Fruit fly (Drosophila melanogaster) whole organism, embryonic: ENCODE data around the gene Tgt.

Source experiments
- Ada2b ChIP-seq: fragments of 200-800 bp; sonication (Bioruptor generic); IDR thresholded peaks from 2 replicates; pipeline ENCODE4 v1.3.6; 2022; ENCODE audit warnings: missing biosample characterization, missing genetic modification characterization
- Aef1 ChIP-seq: fragments of 200-800 bp; sonication (Bioruptor generic); IDR thresholded peaks from 3 replicates; pipeline ENCODE4 v1.3.6; 2022; ENCODE audit warnings: missing biosample characterization, missing genetic modification characterization
- Antp ChIP-seq: fragments of 200-800 bp; sonication (Bioruptor generic); optimal IDR thresholded peaks from 3 replicates; lab custom pipeline; 2016; ENCODE audit warnings: missing biosample characterization, missing genetic modification characterization
- Atf-2 ChIP-seq: fragments of 200-800 bp; sonication (Bioruptor generic); optimal IDR thresholded peaks from 2 replicates; lab custom pipeline; 2016; ENCODE audit warnings: missing biosample characterization, missing genetic modification characterization
- Atf3 ChIP-seq: fragments of 200-800 bp; sonication (Bioruptor generic); optimal IDR thresholded peaks from 3 replicates; lab custom pipeline; 2016; ENCODE audit warnings: missing biosample characterization, missing genetic modification characterization
- Bteb2 ChIP-seq: fragments of 200-800 bp; sonication (Bioruptor generic); optimal IDR thresholded peaks from 2 replicates; lab custom pipeline; 2016; ENCODE audit warnings: missing biosample characterization, missing genetic modification characterization
- CG10431 ChIP-seq: fragments of 200-800 bp; sonication (Bioruptor generic); optimal IDR thresholded peaks from 3 replicates; lab custom pipeline; 2018; ENCODE audit warnings: missing biosample characterization, mild to moderate bottlenecking, missing genetic modification characterization
- CG11398 ChIP-seq: fragments of 200-800 bp; sonication (Bioruptor generic); optimal IDR thresholded peaks from 2 replicates; lab custom pipeline; 2016; ENCODE audit warnings: missing biosample characterization, missing genetic modification characterization
- CG12219 ChIP-seq: fragments of 200-800 bp; sonication (Bioruptor generic); optimal IDR thresholded peaks from 3 replicates; lab custom pipeline; 2018; ENCODE audit warnings: missing biosample characterization, mild to moderate bottlenecking, missing genetic modification characterization
- CG12299 ChIP-seq: fragments of 200-800 bp; sonication (Bioruptor generic); optimal IDR thresholded peaks from 2 replicates; lab custom pipeline; 2018; ENCODE audit warnings: missing biosample characterization, mild to moderate bottlenecking, missing genetic modification characterization
- CG16813 ChIP-seq: fragments of 200-800 bp; sonication (Bioruptor generic); IDR thresholded peaks from 3 replicates; pipeline ENCODE4 v1.3.6; 2022; ENCODE audit warnings: missing biosample characterization, missing genetic modification characterization; ENCODE audit not compliant: partially characterized antibody
- CG31388 ChIP-seq: fragments of 200-800 bp; sonication (Bioruptor generic); optimal IDR thresholded peaks from 2 replicates; lab custom pipeline; 2016; ENCODE audit warnings: missing biosample characterization, missing genetic modification characterization
- CG31441 ChIP-seq: fragments of 200-800 bp; sonication (Bioruptor generic); IDR thresholded peaks from 2 replicates; pipeline ENCODE4 v1.3.6; 2022; ENCODE audit warnings: missing biosample characterization, missing genetic modification characterization
- CG32767 ChIP-seq: fragments of 200-800 bp; sonication (Bioruptor generic); IDR thresholded peaks from 2 replicates; pipeline ENCODE4 v1.3.6; 2022; ENCODE audit warnings: missing biosample characterization, missing genetic modification characterization
- CG34224 ChIP-seq: fragments of 200-800 bp; sonication (Bioruptor generic); IDR thresholded peaks from 3 replicates; pipeline ENCODE4 v1.3.6; 2022; ENCODE audit warnings: missing biosample characterization, missing genetic modification characterization; ENCODE audit not compliant: partially characterized antibody
- CG4424 ChIP-seq: fragments of 200-800 bp; sonication (Bioruptor generic); optimal IDR thresholded peaks from 3 replicates; lab custom pipeline; 2016; ENCODE audit warnings: missing biosample characterization, missing genetic modification characterization
- CG4617 ChIP-seq: fragments of 200-800 bp; sonication (Bioruptor generic); optimal IDR thresholded peaks from 3 replicates; lab custom pipeline; 2016; ENCODE audit warnings: missing biosample characterization, missing genetic modification characterization, borderline replicate concordance
- CG7928 ChIP-seq: fragments of 200-800 bp; sonication (Bioruptor generic); optimal IDR thresholded peaks from 2 replicates; lab custom pipeline; 2017; ENCODE audit warnings: missing biosample characterization, mild to moderate bottlenecking, missing genetic modification characterization
- CG7963 ChIP-seq: fragments of 200-800 bp; sonication (Bioruptor generic); IDR thresholded peaks from 3 replicates; pipeline ENCODE4 v1.3.6; 2022; ENCODE audit warnings: missing biosample characterization, missing genetic modification characterization; ENCODE audit not compliant: partially characterized antibody
- CG8281 ChIP-seq: fragments of 200-800 bp; sonication (Bioruptor generic); optimal IDR thresholded peaks from 2 replicates; lab custom pipeline; 2018; ENCODE audit warnings: missing biosample characterization, mild to moderate bottlenecking, missing genetic modification characterization, moderate library complexity
- CTCF ChIP-seq: fragments of 200-800 bp; sonication (Bioruptor generic); optimal IDR thresholded peaks from 2 replicates; lab custom pipeline; 2017; ENCODE audit warnings: missing biosample characterization, mild to moderate bottlenecking, missing genetic modification characterization, moderate library complexity
- D ChIP-seq, 2 experiments: fragments of 200-800 bp in 1 of 2; fragments of >200 bp in 1 of 2; sonication (Bioruptor generic) in 1 of 2; optimal IDR thresholded peaks; 2 replicates in 1 of 2; 3 replicates in 1 of 2; lab custom pipeline; 2017; ENCODE audit warnings: mild to moderate bottlenecking in 1 of 2, missing biosample characterization in 1 of 2, missing genetic modification characterization in 1 of 2, missing genetic modification reagents in 1 of 2
- D19A ChIP-seq: fragments of 200-800 bp; optimal IDR thresholded peaks from 3 replicates; lab custom pipeline; 2019; ENCODE audit warnings: missing biosample characterization, mild to moderate bottlenecking, missing genetic modification characterization, moderate library complexity
- Dfd ChIP-seq, 2 experiments: fragments of >200 bp; optimal IDR thresholded peaks; 2 replicates each; lab custom pipeline; 2017; ENCODE audit warnings: missing biosample characterization in 2 of 2, missing genetic modification characterization in 2 of 2
- Dref ChIP-seq: fragments of 200-800 bp; sonication (Bioruptor generic); IDR thresholded peaks from 2 replicates; pipeline ENCODE4 v1.3.6; 2022; ENCODE audit warnings: missing biosample characterization, missing genetic modification characterization
- Drgx ChIP-seq: fragments of 200-800 bp; sonication (Bioruptor generic); IDR thresholded peaks from 2 replicates; pipeline ENCODE4 v1.3.6; 2022; ENCODE audit warnings: missing biosample characterization, missing genetic modification characterization
- E2f1 ChIP-seq: fragments of 200-800 bp; sonication (Bioruptor generic); IDR thresholded peaks from 2 replicates; pipeline ENCODE4 v1.3.6; 2022; ENCODE audit warnings: missing biosample characterization, missing genetic modification characterization
- Fer2 ChIP-seq: fragments of 200-800 bp; sonication (Bioruptor generic); optimal IDR thresholded peaks from 2 replicates; lab custom pipeline; 2018; ENCODE audit warnings: missing biosample characterization, mild to moderate bottlenecking, missing genetic modification characterization, moderate library complexity
- H2.0 ChIP-seq: fragments of 200-800 bp; sonication (Bioruptor generic); IDR thresholded peaks from 2 replicates; pipeline ENCODE4 v1.3.6; 2022; ENCODE audit warnings: missing biosample characterization, missing genetic modification characterization
- Hr51 ChIP-seq, 2 experiments: fragments of 200-800 bp; sonication (Bioruptor generic); optimal IDR thresholded peaks; 2 replicates in 1 of 2; 3 replicates in 1 of 2; lab custom pipeline; 2016 to 2018; ENCODE audit warnings: missing biosample characterization in 2 of 2, missing genetic modification characterization in 2 of 2, mild to moderate bottlenecking in 1 of 2, moderate library complexity in 1 of 2
- Lim3 ChIP-seq: fragments of 200-800 bp; sonication (Bioruptor generic); IDR thresholded peaks from 2 replicates; pipeline ENCODE4 v1.3.6; 2022; ENCODE audit warnings: missing biosample characterization, missing genetic modification characterization
- NfI ChIP-seq: fragments of 200-800 bp; sonication (Bioruptor generic); optimal IDR thresholded peaks from 3 replicates; lab custom pipeline; 2018; ENCODE audit warnings: missing biosample characterization, mild to moderate bottlenecking, missing genetic modification characterization, moderate library complexity
- Side ChIP-seq: fragments of 200-800 bp; sonication (Bioruptor generic); optimal IDR thresholded peaks from 2 replicates; lab custom pipeline; 2016; ENCODE audit warnings: missing biosample characterization, missing genetic modification characterization
- Six4 ChIP-seq: fragments of 200-800 bp; sonication (Bioruptor generic); optimal IDR thresholded peaks from 2 replicates; lab custom pipeline; 2016; ENCODE audit warnings: missing biosample characterization, missing genetic modification characterization
- Sox100B ChIP-seq: fragments of 200-800 bp; sonication (Bioruptor generic); optimal IDR thresholded peaks from 3 replicates; lab custom pipeline; 2018; ENCODE audit warnings: missing biosample characterization, mild to moderate bottlenecking, missing genetic modification characterization
- Sox102F ChIP-seq: fragments of 200-800 bp; sonication (Bioruptor generic); optimal IDR thresholded peaks from 2 replicates; lab custom pipeline; 2018; ENCODE audit warnings: missing biosample characterization, mild to moderate bottlenecking, missing genetic modification characterization, moderate library complexity
- abd-A ChIP-seq: fragments of 200-800 bp; sonication (Bioruptor generic); optimal IDR thresholded peaks from 3 replicates; lab custom pipeline; 2019; ENCODE audit warnings: missing biosample characterization, mild to moderate bottlenecking, missing genetic modification characterization, moderate library complexity
- ac ChIP-seq: fragments of 200-800 bp; sonication (Bioruptor generic); optimal IDR thresholded peaks from 3 replicates; lab custom pipeline; 2017; ENCODE audit warnings: missing biosample characterization, mild to moderate bottlenecking, missing genetic modification characterization
- ash1 ChIP-seq: fragments of 200-800 bp; sonication (Bioruptor generic); optimal IDR thresholded peaks from 2 replicates; lab custom pipeline; 2018; ENCODE audit warnings: missing biosample characterization, mild to moderate bottlenecking, missing genetic modification characterization
- en ChIP-seq: fragments of 200-800 bp; sonication (Bioruptor generic); optimal IDR thresholded peaks from 2 replicates; lab custom pipeline; 2016; ENCODE audit warnings: missing biosample characterization, missing genetic modification characterization
- gro ChIP-seq: fragments of 200-800 bp; sonication (Bioruptor generic); optimal IDR thresholded peaks from 2 replicates; lab custom pipeline; 2016; ENCODE audit warnings: missing biosample characterization, missing genetic modification characterization
- her ChIP-seq: fragments of 200-800 bp; sonication (Bioruptor generic); optimal IDR thresholded peaks from 2 replicates; lab custom pipeline; 2016; ENCODE audit warnings: missing biosample characterization, missing genetic modification characterization
- ind ChIP-seq: fragments of 200-800 bp; sonication (Bioruptor generic); optimal IDR thresholded peaks from 3 replicates; lab custom pipeline; 2016; ENCODE audit warnings: missing biosample characterization, missing genetic modification characterization
- lab ChIP-seq: fragments of 200-800 bp; sonication (Bioruptor generic); optimal IDR thresholded peaks from 3 replicates; lab custom pipeline; 2017; ENCODE audit warnings: missing biosample characterization, missing genetic modification characterization, mild to moderate bottlenecking, moderate library complexity, missing genetic modification reagents
- pan ChIP-seq, 4 experiments: fragments of >200 bp in 3 of 4; fragments of 200-800 bp in 1 of 4; sonication (Bioruptor generic) in 1 of 4; optimal IDR thresholded peaks in 3 of 4; IDR thresholded peaks in 1 of 4; 2 replicates each; pipeline versions ENCODE4 v1.3.6 to Lab custom; 2017 to 2022; ENCODE audit warnings: missing biosample characterization in 2 of 4, missing genetic modification characterization in 2 of 4, mixed read lengths in 1 of 4
- pfk ChIP-seq: fragments of 200-800 bp; sonication (Bioruptor generic); optimal IDR thresholded peaks from 2 replicates; lab custom pipeline; 2018; ENCODE audit warnings: missing biosample characterization, mild to moderate bottlenecking, missing genetic modification characterization, moderate library complexity
- pros ChIP-seq: fragments of 200-800 bp; sonication (Bioruptor generic); optimal IDR thresholded peaks from 3 replicates; lab custom pipeline; 2019; ENCODE audit warnings: missing biosample characterization, mild to moderate bottlenecking, missing genetic modification characterization, moderate library complexity
- psq ChIP-seq: fragments of 200-800 bp; sonication (Bioruptor generic); optimal IDR thresholded peaks from 2 replicates; lab custom pipeline; 2017; ENCODE audit warnings: missing biosample characterization, missing genetic modification characterization
- sob ChIP-seq: fragments of 200-800 bp; sonication (Bioruptor generic); IDR thresholded peaks from 2 replicates; pipeline ENCODE4 v1.3.6; 2022; ENCODE audit warnings: missing biosample characterization, missing genetic modification characterization
- unc-4 ChIP-seq: fragments of 200-800 bp; sonication (Bioruptor generic); IDR thresholded peaks from 2 replicates; pipeline ENCODE4 v1.3.6; 2022; ENCODE audit warnings: missing biosample characterization, missing genetic modification characterization; ENCODE audit not compliant: partially characterized antibody

Tgt gene

DNA sequence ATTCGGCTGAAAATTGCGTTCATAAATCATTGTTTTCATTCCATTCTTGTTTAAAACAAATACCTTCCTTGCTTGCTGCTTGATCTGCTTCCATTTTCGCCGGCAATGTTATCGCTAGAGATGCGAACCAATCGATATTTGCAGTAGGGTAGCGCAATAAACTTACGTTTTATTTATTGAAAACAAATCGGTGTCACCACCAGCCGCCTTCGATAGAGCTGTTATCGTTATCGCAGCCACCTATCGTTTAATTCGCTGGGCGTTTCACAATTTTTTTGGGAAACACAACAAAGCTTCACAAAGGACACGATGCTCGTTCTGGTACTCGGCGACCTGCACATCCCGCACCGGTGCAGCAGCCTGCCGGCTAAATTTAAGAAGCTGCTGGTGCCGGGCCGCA, 33.3 kb upstream of the Tgt start, which contains the start of the genes Tfb4 and Vps29 (continued):
- TF ChIP-seq H2.0 (GFP tag; lab: Robert Waterston, UW) (peak; percentile 46; the same call in 1 of the 2 replicates), unc-4 (GFP tag; lab: Robert Waterston, UW) (peak; percentile 86), Dfd (GFP tag; optimal IDR thresholded peaks at IDR 0.05; lab: Kevin White, UChicago) (no peak), Aef1 (GFP tag; lab: Robert Waterston, UW) (peak; percentile 24; the same call in 1 of the 3 replicates), Atf-2 (GFP tag; lab: Kevin White, UChicago) (no peak), Atf3 (no peak), en (GFP tag; lab: Kevin White, UChicago) (no peak), pan (optimal IDR thresholded peaks at IDR 0.05; lab: Kevin White, UChicago) (no peak), pan (GFP tag; optimal IDR thresholded peaks at IDR 0.05 in 1 of 2, IDR thresholded peaks at IDR 0.05 in 1 of 2) (peak in 1 of 2 experiments; percentile 52), CG32767 (GFP tag; lab: Robert Waterston, UW) (no peak), Lim3 (no peak), CG4424 (GFP tag; lab: Kevin White, UChicago) (no peak), CG12299 (tag; lab: Kevin White, UChicago) (no peak), CTCF (GFP tag; lab: Kevin White, UChicago) (no peak), CG12219 (GFP tag; lab: Kevin White, UChicago) (no peak), ash1 (GFP tag; lab: Kevin White, UChicago) (no peak), Bteb2 (peak; percentile 32), Sox100B (GFP tag; lab: Kevin White, UChicago) (no peak), ind (peak; percentile 56), abd-A (tag; lab: Kevin White, UChicago) (no peak), D (optimal IDR thresholded peaks at IDR 0.05; lab: Kevin White, UChicago) (no peak), D (GFP tag; optimal IDR thresholded peaks at IDR 0.05; lab: Kevin White, UChicago) (no peak), CG7963 (peak; percentile 96), Six4 (GFP tag; lab: Kevin White, UChicago) (peak; percentile 26), CG4617 (GFP tag; lab: Kevin White, UChicago) (peak; percentile 74), her (GFP tag; lab: Kevin White, UChicago) (peak; percentile 75), D19A (tag; lab: Kevin White, UChicago) (no peak), Hr51 (GFP tag; optimal IDR thresholded peaks at IDR 0.05; lab: Kevin White, UChicago) (no peak), CG34224 (GFP tag; lab: Robert Waterston, UW) (peak; percentile 99), CG7928 (GFP tag; lab: Kevin White, UChicago) (no peak), Dref (GFP tag; lab: Robert Waterston, UW) (peak; percentile 97), pros (GFP tag; lab: Kevin White, UChicago) (no peak), pfk (GFP tag; lab: Kevin White, UChicago) (no peak), E2f1 (GFP tag; lab: Robert Waterston, UW) (no peak), psq (GFP tag; lab: Kevin White, UChicago) (no peak), Fer2 (no peak), CG31388 (no peak), CG11398 (peak; percentile 25), Antp (GFP tag; lab: Kevin White, UChicago) (peak; percentile 63), CG16813 (peak; percentile 90), lab (no peak), Sox102F (GFP tag; lab: Kevin White, UChicago) (no peak), Side (GFP tag; lab: Kevin White, UChicago) (peak; percentile 63), sob (GFP tag; lab: Robert Waterston, UW) (peak; percentile 70), NfI (peak; percentile 51), Drgx (0 out of 2 replicates have a peak, but pooled peaks have one; percentile 34), CG10431 (no peak), Ada2b (GFP tag; lab: Robert Waterston, UW) (peak; percentile 47; the same call in 1 of the 2 replicates), CG8281 (tag; lab: Kevin White, UChicago) (no peak), CG31441 (GFP tag; lab: Robert Waterston, UW) (no peak), ac (GFP tag; lab: Kevin White, UChicago) (no peak), gro (GFP tag; lab: Kevin White, UChicago) (peak; percentile 18)
